Worm (Caenorhabditis elegans): ENCODE results near the gene F56C9.10.

The F56C9.10 gene

ce11 chrIII:7299466-7299865 is 35.6 kb downstream of the F56C9.10 start, which contains the start of the genes B0361.14 and B0361.9:
TSS of gene B0361.14 (minus strand) at chrIII:7299531.
TSS of gene B0361.9 (minus strand) at chrIII:7299631.
- no peak for TF ChIP-seq hmg-4 (GFP tag; optimal IDR thresholded peaks at IDR 0.05)
- no peak for TF ChIP-seq ets-7 (tag; optimal IDR thresholded peaks at IDR 0.05)
- TF ChIP-seq ceh-13 (GFP tag; optimal IDR thresholded peaks at IDR 0.05) = no peak
- no peak for TF ChIP-seq ama-1 (optimal IDR thresholded peaks at IDR 0.05)
- TF ChIP-seq tra-4 (tag; optimal IDR thresholded peaks at IDR 0.05) = no peak

ce11 chrIII:7298045-7298444 is 37.1 kb downstream of the F56C9.10 start:
- no peak for TF ChIP-seq tbx-11 (GFP tag; IDR thresholded peaks at IDR 0.05)
- no peak for TF ChIP-seq scrt-1 (GFP tag; IDR thresholded peaks at IDR 0.05)
- TF ChIP-seq hnd-1 (tag; optimal IDR thresholded peaks at IDR 0.05) = no peak
- TF ChIP-seq ceh-13 (GFP tag; optimal IDR thresholded peaks at IDR 0.05) = no peak
- TF ChIP-seq hmbx-1 (tag; optimal IDR thresholded peaks at IDR 0.05) = no peak
- no peak for TF ChIP-seq aly-1 (tag; optimal IDR thresholded peaks at IDR 0.05)
- TF ChIP-seq B0310.2 (tag; optimal IDR thresholded peaks at IDR 0.05) = no peak
- no peak for TF ChIP-seq hmg-4 (GFP tag; optimal IDR thresholded peaks at IDR 0.05)
- no peak for TF ChIP-seq flt-1 (GFP tag; IDR thresholded peaks at IDR 0.05)
- no peak for TF ChIP-seq F13C5.2 (tag; optimal IDR thresholded peaks at IDR 0.05)
- no peak for TF ChIP-seq sea-1 (GFP tag; conservative IDR thresholded peaks at IDR 0.05)

- TF ChIP-seq tbx-37 (GFP tag; conservative IDR thresholded peaks at IDR 0.05) (no peak), sea-1 (GFP tag; conservative IDR thresholded peaks at IDR 0.05) (no peak), flt-1 (GFP tag; IDR thresholded peaks at IDR 0.05) (no peak), aly-1 (tag; optimal IDR thresholded peaks at IDR 0.05) (no peak), hmg-4 (GFP tag; optimal IDR thresholded peaks at IDR 0.05) (no peak), ceh-36 (tag; optimal IDR thresholded peaks at IDR 0.05) (no peak), hmbx-1 (tag; optimal IDR thresholded peaks at IDR 0.05) (no peak), tra-4 (tag; optimal IDR thresholded peaks at IDR 0.05) (no peak), scrt-1 (GFP tag; IDR thresholded peaks at IDR 0.05) (no peak), F13C5.2 (tag; optimal IDR thresholded peaks at IDR 0.05) (no peak)
Measured at ce11 chrIII:7297045-7297680, 38.0 kb downstream of the F56C9.10 start.

ce11 chrIII:7296092-7296668 is 38.9 kb downstream of the F56C9.10 start:
- no peak for TF ChIP-seq aly-1 (tag; optimal IDR thresholded peaks at IDR 0.05)
- TF ChIP-seq scrt-1 (GFP tag; IDR thresholded peaks at IDR 0.05) = no peak
- TF ChIP-seq hmbx-1 (tag; optimal IDR thresholded peaks at IDR 0.05) = no peak
- no peak for TF ChIP-seq tbx-11 (GFP tag; IDR thresholded peaks at IDR 0.05)
- TF ChIP-seq ets-7 (tag; optimal IDR thresholded peaks at IDR 0.05) = no peak
- TF ChIP-seq tra-4 (tag; optimal IDR thresholded peaks at IDR 0.05) = no peak
- no peak for TF ChIP-seq hnd-1 (tag; optimal IDR thresholded peaks at IDR 0.05)
- TF ChIP-seq hmg-4 (GFP tag; optimal IDR thresholded peaks at IDR 0.05) = no peak

ce11 chrIII:7293075-7293684 is 41.9 kb downstream of the F56C9.10 start, which contains the start of gene cwf-19L2:
TSS of gene cwf-19L2 (plus strand) at chrIII:7293634.
- TF ChIP-seq ets-7 (tag; optimal IDR thresholded peaks at IDR 0.05) (no peak), ama-1 (optimal IDR thresholded peaks at IDR 0.05) (no peak), ceh-13 (GFP tag; optimal IDR thresholded peaks at IDR 0.05) (no peak), hnd-1 (tag; optimal IDR thresholded peaks at IDR 0.05) (no peak)

ce11 chrIII:7292569-7292968 is 42.5 kb downstream of the F56C9.10 start:
- no peak for TF ChIP-seq hnd-1 (tag; optimal IDR thresholded peaks at IDR 0.05)

ce11 chrIII:7291216-7291615 is 43.9 kb downstream of the F56C9.10 start:
- TF ChIP-seq ceh-36 (tag; optimal IDR thresholded peaks at IDR 0.05) = no peak
- TF ChIP-seq hmg-4 (GFP tag; optimal IDR thresholded peaks at IDR 0.05) = no peak
- no peak for TF ChIP-seq ets-7 (tag; optimal IDR thresholded peaks at IDR 0.05)

- TF ChIP-seq tbx-37 (GFP tag; conservative IDR thresholded peaks at IDR 0.05) (no peak), ceh-36 (tag; optimal IDR thresholded peaks at IDR 0.05) (no peak), ets-7 (tag; optimal IDR thresholded peaks at IDR 0.05) (no peak), tra-4 (tag; optimal IDR thresholded peaks at IDR 0.05) (no peak), hmg-4 (GFP tag; optimal IDR thresholded peaks at IDR 0.05) (no peak), pes-1 (GFP tag; IDR thresholded peaks at IDR 0.05) (no peak), hmbx-1 (tag; optimal IDR thresholded peaks at IDR 0.05) (no peak), hnd-1 (tag; optimal IDR thresholded peaks at IDR 0.05) (no peak), ama-1 (optimal IDR thresholded peaks at IDR 0.05) (no peak)
Measured at ce11 chrIII:7290462-7290861, 44.7 kb downstream of the F56C9.10 start, which contains the start of gene algn-11. TSS of gene algn-11 (minus strand) at chrIII:7290562.

- TF ChIP-seq flt-1 (GFP tag; IDR thresholded peaks at IDR 0.05) (no peak), pes-1 (GFP tag; IDR thresholded peaks at IDR 0.05) (no peak), ceh-13 (GFP tag; optimal IDR thresholded peaks at IDR 0.05) (no peak), sea-1 (GFP tag; conservative IDR thresholded peaks at IDR 0.05) (no peak), hnd-1 (tag; optimal IDR thresholded peaks at IDR 0.05) (no peak), hmg-4 (GFP tag; optimal IDR thresholded peaks at IDR 0.05) (no peak), tbx-37 (GFP tag; conservative IDR thresholded peaks at IDR 0.05) (no peak), ama-1 (optimal IDR thresholded peaks at IDR 0.05) (no peak), aly-1 (tag; optimal IDR thresholded peaks at IDR 0.05) (no peak), ets-7 (tag; optimal IDR thresholded peaks at IDR 0.05) (no peak), hmbx-1 (tag; optimal IDR thresholded peaks at IDR 0.05) (no peak), tbx-11 (GFP tag; IDR thresholded peaks at IDR 0.05) (no peak), B0310.2 (tag; optimal IDR thresholded peaks at IDR 0.05) (no peak)
Measured at ce11 chrIII:7287503-7287902, 47.6 kb downstream of the F56C9.10 start, which contains the start of gene ykt-6. TSS of gene ykt-6 (minus strand) at chrIII:7287603.

Measured in whole organism, early embryonic.